Worm (Caenorhabditis elegans): Measurements from ENCODE around the gene lgc-55.

Gene lgc-55

ce11 chrV:20011199-20011598 is 11.6 kb upstream of the lgc-55 start:
- TF ChIP-seq hlh-4 (tag; optimal IDR thresholded peaks at IDR 0.05) = no peak
- no peak for TF ChIP-seq Y116A8C.19 (tag; optimal IDR thresholded peaks at IDR 0.05; ENCODE audit: borderline replicate concordance)
- no peak for TF ChIP-seq unc-130 (tag; optimal IDR thresholded peaks at IDR 0.05)
- TF ChIP-seq grh-1 (GFP tag; IDR thresholded peaks at IDR 0.05) = no peak
- no peak for TF ChIP-seq alr-1 (tag; optimal IDR thresholded peaks at IDR 0.05; ENCODE audit: borderline replicate concordance)
- no peak for TF ChIP-seq dsc-1 (tag; optimal IDR thresholded peaks at IDR 0.05)
- no peak for TF ChIP-seq unc-30 (tag; optimal IDR thresholded peaks at IDR 0.05)
- no peak for TF ChIP-seq ces-1 (GFP tag; optimal IDR thresholded peaks at IDR 0.05)
- TF ChIP-seq egl-13 (tag; optimal IDR thresholded peaks at IDR 0.05) = no peak
- TF ChIP-seq ceh-8 (GFP tag; optimal IDR thresholded peaks at IDR 0.05) = no peak
- no peak for TF ChIP-seq ztf-11 (tag; optimal IDR thresholded peaks at IDR 0.05)
- TF ChIP-seq elt-3 (tag; optimal IDR thresholded peaks at IDR 0.05) = no peak
- no peak for TF ChIP-seq ceh-90 (tag; optimal IDR thresholded peaks at IDR 0.05)
- no peak for TF ChIP-seq elt-2 (tag; optimal IDR thresholded peaks at IDR 0.05)
- TF ChIP-seq lin-35 (GFP tag; optimal IDR thresholded peaks at IDR 0.05) = no peak
- no peak for TF ChIP-seq pqm-1 (tag; optimal IDR thresholded peaks at IDR 0.05)
- no peak for TF ChIP-seq blmp-1 (tag; optimal IDR thresholded peaks at IDR 0.05)

ce11 chrV:20011654-20012053 is 11.2 kb upstream of the lgc-55 start, which contains the start of gene Y60A3A.21:
TSS of gene Y60A3A.21 (plus strand) at chrV:20011954.
- TF ChIP-seq nhr-77 (tag; optimal IDR thresholded peaks at IDR 0.05) (no peak), egl-27 (tag; optimal IDR thresholded peaks at IDR 0.05) (no peak), C04F5.9 (tag; optimal IDR thresholded peaks at IDR 0.05) (no peak), aly-2 (tag; optimal IDR thresholded peaks at IDR 0.05) (no peak), sptf-1 (tag; optimal IDR thresholded peaks at IDR 0.05) (no peak), unc-62 (GFP tag; optimal IDR thresholded peaks at IDR 0.05) (no peak), egl-13 (tag; optimal IDR thresholded peaks at IDR 0.05) (no peak), nhr-20 (tag; optimal IDR thresholded peaks at IDR 0.05) (no peak), elt-3 (tag; optimal IDR thresholded peaks at IDR 0.05) (no peak), unc-86 (tag; optimal IDR thresholded peaks at IDR 0.05) (no peak), tlp-1 (tag; optimal IDR thresholded peaks at IDR 0.05) (no peak), pag-3 (tag; optimal IDR thresholded peaks at IDR 0.05; ENCODE audit: borderline replicate concordance, insufficient read depth) (no peak), ets-5 (GFP tag; IDR thresholded peaks at IDR 0.05) (no peak), ceh-63 (GFP tag; optimal IDR thresholded peaks at IDR 0.05) (no peak), elt-2 (tag; optimal IDR thresholded peaks at IDR 0.05) (no peak), nhr-90 (tag; optimal IDR thresholded peaks at IDR 0.05; ENCODE audit: poor library complexity) (no peak), unc-30 (tag; optimal IDR thresholded peaks at IDR 0.05) (no peak), C16A3.4 (tag; optimal IDR thresholded peaks at IDR 0.05) (no peak), ztf-11 (tag; optimal IDR thresholded peaks at IDR 0.05) (no peak), alr-1 (tag; optimal IDR thresholded peaks at IDR 0.05; ENCODE audit: borderline replicate concordance) (no peak)

ce11 chrV:20021347-20021746 is 1.5 kb upstream of the lgc-55 start:
- TF ChIP-seq ceh-8 (GFP tag; optimal IDR thresholded peaks at IDR 0.05) = no peak
- no peak for TF ChIP-seq mep-1 (tag; optimal IDR thresholded peaks at IDR 0.05)
- TF ChIP-seq nhr-28 (tag; optimal IDR thresholded peaks at IDR 0.05) = no peak
- TF ChIP-seq nhr-77 (tag; optimal IDR thresholded peaks at IDR 0.05) = no peak
- no peak for TF ChIP-seq isw-1 (GFP tag; IDR thresholded peaks at IDR 0.05)
- no peak for TF ChIP-seq hpl-2 (GFP tag; optimal IDR thresholded peaks at IDR 0.05)
- TF ChIP-seq sox-4 (tag; optimal IDR thresholded peaks at IDR 0.05) = no peak
- no peak for TF ChIP-seq C16A3.4 (tag; optimal IDR thresholded peaks at IDR 0.05)
- no peak for TF ChIP-seq egl-27 (tag; optimal IDR thresholded peaks at IDR 0.05)
- TF ChIP-seq dpl-1 (GFP tag; optimal IDR thresholded peaks at IDR 0.05) = no peak
- no peak for TF ChIP-seq snpc-4 (tag; optimal IDR thresholded peaks at IDR 0.05)
- TF ChIP-seq lin-13 (GFP tag; optimal IDR thresholded peaks at IDR 0.05) = no peak
- no peak for TF ChIP-seq C34B4.2 (tag; optimal IDR thresholded peaks at IDR 0.05)
